Worm (Caenorhabditis elegans) whole organism, late embryonic: ENCODE results near the gene F47B8.14.

ENCODE experiments used
- C08G9.2 ChIP-seq: sonication (generic microtip); optimal IDR thresholded peaks from 2 replicates; lab custom pipeline; 2016; ENCODE audit warnings: mild to moderate bottlenecking, missing genetic modification characterization, moderate library complexity, missing compliant biosample characterization
- Y22D7AL.16 ChIP-seq: sonication (generic microtip); optimal IDR thresholded peaks from 2 replicates; lab custom pipeline; 2016; ENCODE audit warnings: missing genetic modification characterization, missing compliant biosample characterization
- ahr-1 ChIP-seq: sonication (generic microtip); optimal IDR thresholded peaks from 2 replicates; lab custom pipeline; 2016; ENCODE audit warnings: missing genetic modification characterization, missing compliant biosample characterization
- ceh-14 ChIP-seq: sonication (generic microtip); optimal IDR thresholded peaks from 2 replicates; lab custom pipeline; 2016; ENCODE audit warnings: missing genotype, missing genetic modification characterization, missing compliant biosample characterization
- ceh-2 ChIP-seq: sonication (generic microtip); optimal IDR thresholded peaks from 2 replicates; lab custom pipeline; 2016; ENCODE audit warnings: missing genotype, missing genetic modification characterization, missing compliant biosample characterization
- ceh-30 ChIP-seq: fragments of 150-350 bp; optimal IDR thresholded peaks from 2 replicates; lab custom pipeline; 2014; ENCODE audit warnings: missing biosample characterization, missing genetic modification characterization
- ceh-31 ChIP-seq: sonication (generic microtip); optimal IDR thresholded peaks from 2 replicates; lab custom pipeline; 2016; ENCODE audit warnings: missing genetic modification characterization, missing compliant biosample characterization
- ceh-34 ChIP-seq: sonication (generic microtip); optimal IDR thresholded peaks from 2 replicates; lab custom pipeline; 2016; ENCODE audit warnings: mild to moderate bottlenecking, missing genetic modification characterization, missing compliant biosample characterization
- ceh-45 ChIP-seq: fragments of 200-800 bp; sonication (Bioruptor generic); IDR thresholded peaks from 2 replicates; pipeline ENCODE4 v1.3.6; 2022; ENCODE audit warnings: missing genetic modification reagents, missing genetic modification characterization, missing compliant biosample characterization
- ceh-6 ChIP-seq: fragments of 200-800 bp; sonication (Bioruptor generic); optimal IDR thresholded peaks from 2 replicates; lab custom pipeline; 2018; ENCODE audit warnings: mild to moderate bottlenecking, missing genetic modification characterization, missing compliant biosample characterization
- che-1 ChIP-seq: sonication (generic microtip); optimal IDR thresholded peaks from 2 replicates; lab custom pipeline; 2016; ENCODE audit warnings: mild to moderate bottlenecking, missing genetic modification characterization, missing compliant biosample characterization
- dmd-4 ChIP-seq: sonication (generic microtip); optimal IDR thresholded peaks from 2 replicates; lab custom pipeline; 2016; ENCODE audit warnings: borderline replicate concordance, missing genetic modification characterization, missing compliant biosample characterization
- dve-1 ChIP-seq: sonication (generic microtip); optimal IDR thresholded peaks from 2 replicates; lab custom pipeline; 2017; ENCODE audit warnings: antibody characterized with exemption, mild to moderate bottlenecking, missing genetic modification characterization, missing compliant biosample characterization
- ets-4 ChIP-seq: sonication (generic microtip); optimal IDR thresholded peaks from 2 replicates; lab custom pipeline; 2016; ENCODE audit warnings: missing genetic modification characterization, missing compliant biosample characterization
- fkh-6 ChIP-seq: sonication (generic microtip); optimal IDR thresholded peaks from 2 replicates; lab custom pipeline; 2016; ENCODE audit warnings: missing genetic modification characterization, missing compliant biosample characterization
- hlh-15 ChIP-seq: sonication (generic microtip); optimal IDR thresholded peaks from 2 replicates; lab custom pipeline; 2016; ENCODE audit warnings: missing genetic modification characterization, missing compliant biosample characterization
- hlh-30 ChIP-seq: sonication (generic microtip); optimal IDR thresholded peaks from 2 replicates; lab custom pipeline; 2017; ENCODE audit warnings: antibody characterized with exemption, missing genetic modification characterization, missing compliant biosample characterization; ENCODE audit not compliant: insufficient read depth
- hlh-6 ChIP-seq: sonication (generic microtip); optimal IDR thresholded peaks from 2 replicates; lab custom pipeline; 2016; ENCODE audit warnings: missing genotype, missing genetic modification characterization, missing compliant biosample characterization
- lim-6 ChIP-seq: sonication (generic microtip); optimal IDR thresholded peaks from 2 replicates; lab custom pipeline; 2016; ENCODE audit warnings: missing genetic modification characterization, missing compliant biosample characterization
- lin-11 ChIP-seq: fragments of 200-800 bp; sonication (Bioruptor generic); optimal IDR thresholded peaks from 2 replicates; lab custom pipeline; 2018; ENCODE audit warnings: mild to moderate bottlenecking, missing genetic modification characterization, missing compliant biosample characterization
- madf-2 ChIP-seq: sonication (generic microtip); optimal IDR thresholded peaks from 2 replicates; lab custom pipeline; 2017; ENCODE audit warnings: missing genetic modification characterization, missing compliant biosample characterization
- mec-3 ChIP-seq: sonication (generic microtip); optimal IDR thresholded peaks from 2 replicates; lab custom pipeline; 2016; ENCODE audit warnings: borderline replicate concordance, missing genetic modification characterization, missing compliant biosample characterization
- nfya-1 ChIP-seq: sonication (generic microtip); optimal IDR thresholded peaks from 2 replicates; lab custom pipeline; 2017; ENCODE audit warnings: missing genetic modification characterization, mild to moderate bottlenecking, missing compliant biosample characterization, antibody characterized with exemption, moderate library complexity
- nhr-11 ChIP-seq: fragments of 150-350 bp; optimal IDR thresholded peaks from 2 replicates; lab custom pipeline; 2014; ENCODE audit warnings: missing biosample characterization, missing genetic modification characterization
- nhr-232 ChIP-seq: sonication (generic microtip); optimal IDR thresholded peaks from 2 replicates; lab custom pipeline; 2016; ENCODE audit warnings: missing genetic modification characterization, missing compliant biosample characterization
- odd-2 ChIP-seq: sonication (generic microtip); optimal IDR thresholded peaks from 2 replicates; lab custom pipeline; 2017; ENCODE audit warnings: antibody characterized with exemption, mild to moderate bottlenecking, missing genetic modification characterization, missing compliant biosample characterization
- pag-3 ChIP-seq: sonication (generic microtip); optimal IDR thresholded peaks from 2 replicates; lab custom pipeline; 2016; ENCODE audit warnings: missing compliant biosample characterization, missing genetic modification characterization, borderline replicate concordance
- pat-9 ChIP-seq: fragments of 200-800 bp; sonication (Bioruptor generic); optimal IDR thresholded peaks from 2 replicates; lab custom pipeline; 2018; ENCODE audit warnings: mild to moderate bottlenecking, missing genetic modification characterization, moderate library complexity, missing compliant biosample characterization
- pax-1 ChIP-seq: fragments of 150-350 bp; optimal IDR thresholded peaks from 2 replicates; lab custom pipeline; 2014; ENCODE audit warnings: missing biosample characterization, missing genetic modification characterization
- pha-2 ChIP-seq: sonication (generic microtip); optimal IDR thresholded peaks from 2 replicates; lab custom pipeline; 2017; ENCODE audit warnings: mild to moderate bottlenecking, missing genetic modification characterization, missing compliant biosample characterization
- ref-2 ChIP-seq: sonication (generic microtip); optimal IDR thresholded peaks from 2 replicates; lab custom pipeline; 2016; ENCODE audit warnings: missing genetic modification characterization, missing compliant biosample characterization
- rnt-1 ChIP-seq: sonication (generic microtip); optimal IDR thresholded peaks from 2 replicates; lab custom pipeline; 2016; ENCODE audit warnings: missing genetic modification characterization, missing compliant biosample characterization
- sdc-2 ChIP-seq: sonication (generic microtip); optimal IDR thresholded peaks from 2 replicates; lab custom pipeline; 2016; ENCODE audit warnings: missing genotype, missing genetic modification characterization, missing compliant biosample characterization
- syd-9 ChIP-seq: sonication (generic microtip); optimal IDR thresholded peaks from 2 replicates; lab custom pipeline; 2016; ENCODE audit warnings: mild to moderate bottlenecking, missing genetic modification characterization, moderate library complexity, missing compliant biosample characterization
- tbx-2 ChIP-seq: sonication (generic microtip); optimal IDR thresholded peaks from 2 replicates; lab custom pipeline; 2016; ENCODE audit warnings: missing genetic modification characterization, missing compliant biosample characterization
- tbx-7 ChIP-seq: sonication (generic microtip); optimal IDR thresholded peaks from 2 replicates; lab custom pipeline; 2016; ENCODE audit warnings: missing genotype, missing genetic modification characterization, missing compliant biosample characterization
- unc-3 ChIP-seq, 2 experiments: fragments of 200-800 bp in 1 of 2; sonication (Bioruptor generic) in 1 of 2; sonication (generic microtip) in 1 of 2; conservative IDR thresholded peaks in 1 of 2; optimal IDR thresholded peaks in 1 of 2; 2 replicates each; pipeline versions ENCODE4 v1.3.6 to Lab custom; 2016 to 2022; ENCODE audit warnings: missing compliant biosample characterization in 2 of 2, missing genetic modification characterization in 2 of 2, missing genetic modification reagents in 1 of 2
- unc-42 ChIP-seq: sonication (generic microtip); optimal IDR thresholded peaks from 2 replicates; lab custom pipeline; 2016; ENCODE audit warnings: missing genotype, missing genetic modification characterization, missing compliant biosample characterization
- ztf-16 ChIP-seq: sonication (generic microtip); optimal IDR thresholded peaks from 2 replicates; lab custom pipeline; 2017; ENCODE audit warnings: missing genetic modification characterization, missing compliant biosample characterization

Gene F47B8.14

DNA sequence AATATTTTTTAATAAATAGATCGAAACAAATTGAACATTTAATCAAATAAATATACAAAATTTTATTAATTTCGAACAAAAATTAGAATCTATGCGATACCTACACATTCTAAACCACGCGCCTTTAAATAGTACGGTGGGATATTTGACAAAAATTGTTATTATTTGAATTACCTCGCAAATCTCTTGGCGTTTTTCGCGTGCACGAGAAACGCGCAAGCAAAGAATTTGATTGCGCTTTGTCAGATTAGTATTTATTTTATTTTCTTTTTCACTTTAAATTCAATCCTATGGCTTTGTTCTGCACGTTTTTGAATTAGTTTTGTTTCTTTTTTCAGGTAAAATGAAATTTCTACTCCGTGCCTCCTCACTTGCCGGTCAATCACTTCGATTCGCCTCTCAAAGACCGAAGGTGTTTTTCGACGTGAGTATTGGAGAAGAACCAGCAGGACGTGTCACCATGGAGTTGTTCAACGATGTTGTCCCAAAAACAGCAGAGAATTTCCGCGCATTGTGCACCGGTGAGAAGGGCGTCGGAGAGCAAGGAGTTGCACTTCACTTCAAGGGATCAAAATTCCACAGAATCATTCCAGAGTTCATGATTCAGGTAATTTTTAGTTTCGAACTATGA is 35.5 kb downstream of the F47B8.14 start, which contains the start of gene cyn-1 (continued):
- TF ChIP-seq hlh-30 (tag; lab: Kevin White, UChicago), result no peak
- TF ChIP-seq sdc-2, result no peak
- TF ChIP-seq hlh-6 (tag; lab: Kevin White, UChicago), result no peak
- TF ChIP-seq ceh-30 (tag; lab: Kevin White, UChicago), result no peak
- no peak for TF ChIP-seq Y22D7AL.16 (tag; lab: Kevin White, UChicago)
- TF ChIP-seq nhr-11 (tag; lab: Kevin White, UChicago), result no peak
- TF ChIP-seq pag-3, result no peak
- no peak for TF ChIP-seq pha-2 (tag; lab: Kevin White, UChicago)
- no peak for TF ChIP-seq dmd-4
- no peak for TF ChIP-seq odd-2 (tag; lab: Kevin White, UChicago)
- TF ChIP-seq madf-2 (tag; lab: Kevin White, UChicago), result no peak
- no peak for TF ChIP-seq lim-6
- TF ChIP-seq lin-11, result no peak
- TF ChIP-seq nfya-1, result peak; percentile 81
- no peak for TF ChIP-seq ztf-16
- TF ChIP-seq ceh-2, result no peak
- TF ChIP-seq syd-9 (tag; lab: Kevin White, UChicago), result no peak
- peak; percentile 52 for TF ChIP-seq ceh-31 (tag; lab: Kevin White, UChicago)
- TF ChIP-seq unc-42 (tag; lab: Kevin White, UChicago), result peak; percentile 51
- peak; percentile 35 for TF ChIP-seq ceh-34 (tag; lab: Kevin White, UChicago)

ce11 chrV:14357347-14357746 is 37.0 kb downstream of the F47B8.14 start:
- peak; percentile 65 for TF ChIP-seq nfya-1

- TF ChIP-seq C08G9.2 (no peak), pat-9 (tag; lab: Kevin White, UChicago) (no peak), che-1 (tag; lab: Kevin White, UChicago) (no peak), ceh-14 (tag; lab: Kevin White, UChicago) (no peak), odd-2 (tag; lab: Kevin White, UChicago) (no peak), ceh-45 (GFP tag; lab: Robert Waterston, UW) (no peak), ceh-30 (tag; lab: Kevin White, UChicago) (no peak), hlh-15 (tag; lab: Kevin White, UChicago) (no peak), ets-4 (tag; lab: Kevin White, UChicago) (no peak), unc-42 (tag; lab: Kevin White, UChicago) (no peak), hlh-30 (tag; lab: Kevin White, UChicago) (no peak)
Observed at ce11 chrV:14358577-14358976, 38.2 kb downstream of the F47B8.14 start, which contains the start of gene Y49A3A.4. Gene Y49A3A.4 (minus strand): TSS chrV:14358890.

- TF ChIP-seq lin-11 (no peak), ceh-34 (tag; lab: Kevin White, UChicago) (no peak), tbx-2 (no peak), C08G9.2 (no peak), ceh-31 (tag; lab: Kevin White, UChicago) (no peak), lim-6 (no peak), nhr-232 (tag; lab: Kevin White, UChicago) (no peak)
- TF ChIP-seq, all 69 proteins: peak for 0
Observed at ce11 chrV:14361973-14362372, 41.6 kb downstream of the F47B8.14 start.

DNA sequence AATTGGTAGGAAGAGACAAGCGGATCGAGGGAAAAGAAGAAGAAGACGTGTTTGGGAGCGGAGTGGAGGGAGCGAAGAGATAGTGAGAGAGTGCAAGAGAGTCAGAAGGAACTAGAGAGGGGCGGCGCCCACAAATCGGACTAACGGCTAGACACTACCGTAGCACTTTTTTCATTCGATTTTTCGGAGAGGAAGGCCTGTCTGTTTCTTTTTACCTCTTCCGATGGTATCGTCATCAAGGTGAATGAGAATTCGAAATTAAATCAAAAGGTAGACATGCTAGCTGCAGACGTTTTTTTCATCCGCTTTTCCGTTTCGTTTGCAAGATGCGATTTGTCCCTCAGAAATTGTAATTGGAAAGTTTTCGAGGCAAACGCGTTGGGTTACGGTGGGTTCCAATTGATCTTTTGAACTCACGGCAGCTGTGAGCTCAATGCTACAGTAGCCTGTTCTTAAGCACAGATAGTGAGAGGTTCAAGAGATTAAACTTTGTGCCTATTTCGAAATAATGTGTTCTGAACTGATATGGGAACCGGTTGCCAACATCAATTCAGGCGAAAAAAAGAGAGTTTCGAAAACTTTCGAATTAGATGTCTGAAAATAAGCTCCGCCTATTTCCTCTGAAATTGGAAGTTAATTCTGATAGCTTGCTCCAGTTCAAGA is 44.4 kb downstream of the F47B8.14 start:
- TF ChIP-seq nfya-1, result peak; percentile 13
- no peak for TF ChIP-seq ceh-2
- TF ChIP-seq lim-6, result no peak
- TF ChIP-seq, all 69 proteins: peak for 1

DNA sequence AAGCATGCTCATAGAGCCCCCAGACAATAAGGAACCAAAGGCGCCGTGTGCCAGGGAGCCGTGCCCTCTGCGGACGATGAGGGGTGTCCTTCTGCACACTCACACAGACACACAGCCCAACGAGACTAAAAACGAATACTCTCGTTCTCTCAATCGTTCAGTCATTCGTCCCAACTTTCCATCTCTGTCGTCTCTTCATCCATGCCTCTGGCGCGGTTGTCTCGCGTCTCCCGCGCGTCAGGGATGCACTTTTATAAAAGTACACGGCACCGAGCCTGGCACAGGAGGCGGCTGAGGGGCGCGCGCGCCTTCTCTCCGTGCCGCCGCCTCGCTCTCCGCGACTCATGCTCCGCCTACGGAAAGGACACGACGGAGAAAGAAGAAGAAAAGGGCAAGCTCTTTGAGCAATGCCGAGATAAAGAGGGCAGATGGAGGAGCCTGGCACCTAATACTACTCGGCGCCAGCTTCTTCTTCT is 46.2 kb downstream of the F47B8.14 start:
- TF ChIP-seq rnt-1 (tag; lab: Kevin White, UChicago) (no peak), ref-2 (tag; lab: Kevin White, UChicago) (peak; percentile 15), mec-3 (tag; lab: Kevin White, UChicago) (peak; percentile 55), madf-2 (tag; lab: Kevin White, UChicago) (no peak), pax-1 (no peak), dve-1 (tag; lab: Kevin White, UChicago) (no peak), ahr-1 (no peak), tbx-2 (no peak), dmd-4 (peak; percentile 1), C08G9.2 (peak; percentile 42), che-1 (tag; lab: Kevin White, UChicago) (no peak), ceh-6 (GFP tag; lab: Kevin White, UChicago) (no peak), unc-3 (GFP tag; conservative IDR thresholded peaks at IDR 0.05; lab: Robert Waterston, UW) (no peak), unc-3 (tag; optimal IDR thresholded peaks at IDR 0.05; lab: Kevin White, UChicago) (no peak), fkh-6 (no peak), tbx-7 (tag; lab: Kevin White, UChicago) (no peak), sdc-2 (peak; percentile 2), ceh-31 (tag; lab: Kevin White, UChicago) (no peak)
